Fruit fly (Drosophila melanogaster) whole organism, embryonic: ENCODE results near the gene Cyp4d20.

Experiments used
- BtbVII ChIP-seq: fragments of 200-800 bp; sonication (Bioruptor generic); optimal IDR thresholded peaks from 3 replicates; lab custom pipeline; 2017; ENCODE audit warnings: missing biosample characterization, mild to moderate bottlenecking, missing genetic modification characterization
- CG12071 ChIP-seq: fragments of 200-800 bp; sonication (Bioruptor generic); optimal IDR thresholded peaks from 3 replicates; lab custom pipeline; 2018; ENCODE audit warnings: missing biosample characterization, mild to moderate bottlenecking, missing genetic modification characterization
- CG12659 ChIP-seq: fragments of 200-800 bp; sonication (Bioruptor generic); optimal IDR thresholded peaks from 3 replicates; lab custom pipeline; 2017; ENCODE audit warnings: mild to moderate bottlenecking, missing biosample characterization, missing genetic modification reagents, missing genetic modification characterization
- CG13123 ChIP-seq: fragments of 200-800 bp; sonication (Bioruptor generic); optimal IDR thresholded peaks from 2 replicates; lab custom pipeline; 2016; ENCODE audit warnings: missing biosample characterization, missing genetic modification characterization
- CG15011 ChIP-seq: fragments of 200-800 bp; sonication (Bioruptor generic); optimal IDR thresholded peaks from 3 replicates; lab custom pipeline; 2018; ENCODE audit warnings: missing biosample characterization, mild to moderate bottlenecking, missing genetic modification characterization
- CG1529 ChIP-seq: fragments of 200-800 bp; sonication (Bioruptor generic); optimal IDR thresholded peaks from 3 replicates; lab custom pipeline; 2018; ENCODE audit warnings: missing biosample characterization, missing genetic modification characterization
- CG15601 ChIP-seq: fragments of 200-800 bp; sonication (Bioruptor generic); optimal IDR thresholded peaks from 3 replicates; lab custom pipeline; 2019; ENCODE audit warnings: missing biosample characterization, mild to moderate bottlenecking, missing genetic modification characterization, moderate library complexity
- CG1602 ChIP-seq: fragments of 200-800 bp; sonication (Bioruptor generic); optimal IDR thresholded peaks from 3 replicates; lab custom pipeline; 2016; ENCODE audit warnings: missing biosample characterization, missing genetic modification characterization
- CG17328 ChIP-seq: fragments of 200-800 bp; sonication (Bioruptor generic); IDR thresholded peaks from 2 replicates; pipeline ENCODE4 v1.3.6; 2022; ENCODE audit warnings: missing biosample characterization, missing genetic modification characterization
- CG18599 ChIP-seq: fragments of 200-800 bp; sonication (Bioruptor generic); optimal IDR thresholded peaks from 3 replicates; lab custom pipeline; 2017; ENCODE audit warnings: missing biosample characterization, missing genetic modification characterization, mild to moderate bottlenecking, moderate library complexity, missing genetic modification reagents
- CG18619 ChIP-seq: fragments of 200-800 bp; sonication (Bioruptor generic); optimal IDR thresholded peaks from 3 replicates; lab custom pipeline; 2017; ENCODE audit warnings: missing biosample characterization, mild to moderate bottlenecking, missing genetic modification characterization
- CG2712 ChIP-seq: fragments of 200-800 bp; optimal IDR thresholded peaks from 3 replicates; lab custom pipeline; 2019; ENCODE audit warnings: missing biosample characterization, mild to moderate bottlenecking, missing genetic modification characterization, moderate library complexity
- CG3281 ChIP-seq: fragments of 200-800 bp; sonication (Bioruptor generic); optimal IDR thresholded peaks from 3 replicates; lab custom pipeline; 2017; ENCODE audit warnings: missing biosample characterization, mild to moderate bottlenecking, missing genetic modification characterization
- CG33213 ChIP-seq: fragments of 200-800 bp; sonication (Bioruptor generic); optimal IDR thresholded peaks from 3 replicates; lab custom pipeline; 2016; ENCODE audit warnings: missing biosample characterization, missing genetic modification characterization
- CG34376 ChIP-seq: fragments of 200-800 bp; sonication (Bioruptor generic); optimal IDR thresholded peaks from 2 replicates; lab custom pipeline; 2018; ENCODE audit warnings: missing biosample characterization, mild to moderate bottlenecking, missing genetic modification characterization
- CG4730 ChIP-seq: fragments of 200-800 bp; sonication (Bioruptor generic); IDR thresholded peaks from 2 replicates; pipeline ENCODE4 v1.3.6; 2022; ENCODE audit warnings: missing biosample characterization, missing genetic modification characterization
- CG6254 ChIP-seq: fragments of 200-800 bp; sonication (Bioruptor generic); optimal IDR thresholded peaks from 3 replicates; lab custom pipeline; 2017; ENCODE audit warnings: mild to moderate bottlenecking, missing biosample characterization, missing genetic modification reagents, missing genetic modification characterization
- CG6654 ChIP-seq: fragments of 200-800 bp; sonication (Bioruptor generic); optimal IDR thresholded peaks from 2 replicates; lab custom pipeline; 2017; ENCODE audit warnings: missing biosample characterization, mild to moderate bottlenecking, missing genetic modification characterization
- CG6683 ChIP-seq: fragments of 200-800 bp; sonication (Bioruptor generic); optimal IDR thresholded peaks from 2 replicates; lab custom pipeline; 2017; ENCODE audit warnings: missing biosample characterization, mild to moderate bottlenecking, missing genetic modification characterization, missing genetic modification reagents
- CG7987 ChIP-seq: fragments of 200-800 bp; sonication (Bioruptor generic); optimal IDR thresholded peaks from 2 replicates; lab custom pipeline; 2018; ENCODE audit warnings: missing biosample characterization, mild to moderate bottlenecking, missing genetic modification characterization, moderate library complexity
- CG8359 ChIP-seq: fragments of 200-800 bp; sonication (Bioruptor generic); optimal IDR thresholded peaks from 2 replicates; lab custom pipeline; 2017; ENCODE audit warnings: missing biosample characterization, mild to moderate bottlenecking, missing genetic modification characterization, borderline replicate concordance
- CG8478 ChIP-seq: fragments of >200 bp; optimal IDR thresholded peaks from 2 replicates; lab custom pipeline; 2018
- CTCF ChIP-seq: fragments of 200-800 bp; sonication (Bioruptor generic); optimal IDR thresholded peaks from 2 replicates; lab custom pipeline; 2017; ENCODE audit warnings: missing biosample characterization, mild to moderate bottlenecking, missing genetic modification characterization, moderate library complexity
- CoRest ChIP-seq: fragments of 200-800 bp; sonication (Bioruptor generic); optimal IDR thresholded peaks from 3 replicates; lab custom pipeline; 2018; ENCODE audit warnings: missing biosample characterization, mild to moderate bottlenecking, missing genetic modification characterization, moderate library complexity
- H2.0 ChIP-seq: fragments of 200-800 bp; sonication (Bioruptor generic); IDR thresholded peaks from 2 replicates; pipeline ENCODE4 v1.3.6; 2022; ENCODE audit warnings: missing biosample characterization, missing genetic modification characterization
- HHEX ChIP-seq: fragments of 200-800 bp; sonication (Bioruptor generic); optimal IDR thresholded peaks from 3 replicates; lab custom pipeline; 2017; ENCODE audit warnings: missing biosample characterization, mild to moderate bottlenecking, missing genetic modification characterization, missing genetic modification reagents
- Hand ChIP-seq: fragments of 200-800 bp; sonication (Bioruptor generic); optimal IDR thresholded peaks from 2 replicates; lab custom pipeline; 2017; ENCODE audit warnings: mild to moderate bottlenecking, missing biosample characterization, missing genetic modification reagents, missing genetic modification characterization
- HmgD ChIP-seq: fragments of 200-800 bp; sonication (Bioruptor generic); optimal IDR thresholded peaks from 3 replicates; lab custom pipeline; 2016; ENCODE audit warnings: missing biosample characterization, missing genetic modification characterization
- Hr78 ChIP-seq, 2 experiments: fragments of 200-800 bp in 1 of 2; fragments of >200 bp in 1 of 2; sonication (Bioruptor generic) in 1 of 2; optimal IDR thresholded peaks; 2 replicates each; lab custom pipeline; 2017 to 2019; ENCODE audit warnings: missing biosample characterization in 2 of 2, missing genetic modification characterization in 2 of 2, mild to moderate bottlenecking in 1 of 2, moderate library complexity in 1 of 2
- Jarid2 ChIP-seq: fragments of 200-800 bp; sonication (Bioruptor generic); optimal IDR thresholded peaks from 3 replicates; lab custom pipeline; 2017; ENCODE audit warnings: mild to moderate bottlenecking, missing biosample characterization, missing genetic modification reagents, missing genetic modification characterization
- MTF-1 ChIP-seq: fragments of 200-800 bp; sonication (Bioruptor generic); optimal IDR thresholded peaks from 2 replicates; lab custom pipeline; 2018; ENCODE audit warnings: missing biosample characterization, mild to moderate bottlenecking, missing genetic modification characterization, borderline replicate concordance
- Med ChIP-seq: fragments of 200-800 bp; sonication (Bioruptor generic); peaks from one replicate; lab custom pipeline; 2016; ENCODE audit warnings: missing biosample characterization, missing genetic modification characterization, mild to moderate bottlenecking, inconsistent platforms, moderate library complexity
- NK7.1 ChIP-seq: fragments of 200-800 bp; sonication (Bioruptor generic); optimal IDR thresholded peaks from 3 replicates; lab custom pipeline; 2016; ENCODE audit warnings: missing biosample characterization, missing genetic modification characterization
- Nf-YB ChIP-seq: fragments of 200-800 bp; sonication (Bioruptor generic); optimal IDR thresholded peaks from 3 replicates; lab custom pipeline; 2019; ENCODE audit warnings: missing biosample characterization, mild to moderate bottlenecking, missing genetic modification characterization, moderate library complexity
- Oaz ChIP-seq: fragments of 200-800 bp; sonication (Bioruptor generic); IDR thresholded peaks from 2 replicates; pipeline ENCODE4 v1.3.6; 2022; ENCODE audit warnings: missing biosample characterization, missing genetic modification characterization
- PHDP ChIP-seq: fragments of 200-800 bp; sonication (Bioruptor generic); optimal IDR thresholded peaks from 3 replicates; lab custom pipeline; 2018; ENCODE audit warnings: missing biosample characterization, mild to moderate bottlenecking, missing genetic modification characterization, moderate library complexity
- Xrp1 ChIP-seq: fragments of 200-800 bp; sonication (Bioruptor generic); IDR thresholded peaks from 2 replicates; pipeline ENCODE4 v1.3.6; 2022; ENCODE audit warnings: missing biosample characterization, missing genetic modification characterization
- ac ChIP-seq: fragments of 200-800 bp; sonication (Bioruptor generic); optimal IDR thresholded peaks from 3 replicates; lab custom pipeline; 2017; ENCODE audit warnings: missing biosample characterization, mild to moderate bottlenecking, missing genetic modification characterization
- bcd ChIP-seq: fragments of 200-800 bp; sonication (Bioruptor generic); optimal IDR thresholded peaks from 2 replicates; lab custom pipeline; 2017; ENCODE audit warnings: missing biosample characterization, mild to moderate bottlenecking, missing genetic modification characterization
- eyg ChIP-seq: fragments of 200-800 bp; sonication (Bioruptor generic); optimal IDR thresholded peaks from 3 replicates; lab custom pipeline; 2016; ENCODE audit warnings: missing biosample characterization, missing genetic modification characterization
- fd64A ChIP-seq: fragments of 200-800 bp; sonication (Bioruptor generic); optimal IDR thresholded peaks from 3 replicates; lab custom pipeline; 2018; ENCODE audit warnings: missing biosample characterization, mild to moderate bottlenecking, missing genetic modification characterization
- fu2 ChIP-seq: fragments of 200-800 bp; sonication (Bioruptor generic); optimal IDR thresholded peaks from 2 replicates; lab custom pipeline; 2016; ENCODE audit warnings: missing biosample characterization, missing genetic modification characterization
- gsb-n ChIP-seq: fragments of 200-800 bp; sonication (Bioruptor generic); optimal IDR thresholded peaks from 3 replicates; lab custom pipeline; 2018; ENCODE audit warnings: missing biosample characterization, mild to moderate bottlenecking, missing genetic modification characterization
- pfk ChIP-seq: fragments of 200-800 bp; sonication (Bioruptor generic); optimal IDR thresholded peaks from 2 replicates; lab custom pipeline; 2018; ENCODE audit warnings: missing biosample characterization, mild to moderate bottlenecking, missing genetic modification characterization, moderate library complexity
- repo ChIP-seq: fragments of 200-800 bp; sonication (Bioruptor generic); optimal IDR thresholded peaks from 2 replicates; lab custom pipeline; 2016; ENCODE audit warnings: missing biosample characterization, missing genetic modification characterization
- salm ChIP-seq: fragments of 200-800 bp; sonication (Bioruptor generic); optimal IDR thresholded peaks from 2 replicates; lab custom pipeline; 2018; ENCODE audit warnings: missing biosample characterization, mild to moderate bottlenecking, missing genetic modification characterization
- sim ChIP-seq: fragments of 200-800 bp; sonication (Bioruptor generic); IDR thresholded peaks from 2 replicates; pipeline ENCODE4 v1.3.6; 2022; ENCODE audit warnings: missing biosample characterization, missing genetic modification characterization
- stwl ChIP-seq: fragments of 200-800 bp; sonication (Bioruptor generic); optimal IDR thresholded peaks from 3 replicates; lab custom pipeline; 2018; ENCODE audit warnings: missing biosample characterization, mild to moderate bottlenecking, missing genetic modification characterization, moderate library complexity
- tio ChIP-seq: fragments of 200-800 bp; sonication (Bioruptor generic); optimal IDR thresholded peaks from 2 replicates; lab custom pipeline; 2017; ENCODE audit warnings: missing biosample characterization, missing genetic modification characterization, inconsistent platforms
- unpg ChIP-seq: fragments of 200-800 bp; sonication (Bioruptor generic); optimal IDR thresholded peaks from 3 replicates; lab custom pipeline; 2018; ENCODE audit warnings: missing biosample characterization, mild to moderate bottlenecking, missing genetic modification characterization, moderate library complexity
- zen ChIP-seq: fragments of 200-800 bp; sonication (Bioruptor generic); optimal IDR thresholded peaks from 3 replicates; lab custom pipeline; 2018; ENCODE audit warnings: missing biosample characterization, mild to moderate bottlenecking, missing genetic modification characterization, moderate library complexity

The Cyp4d20 gene

dm6 chr3L:2489438-2489837, 11.2 kb upstream of the Cyp4d20 start (continued):
- TF ChIP-seq CG1529 (GFP tag; lab: Kevin White, UChicago) (peak; percentile 55), unpg (GFP tag; lab: Kevin White, UChicago) (peak; percentile 37), fd64A (GFP tag; lab: Kevin White, UChicago) (peak; percentile 83), CG8478 (lab: Kevin White, UChicago) (no peak), CoRest (tag; lab: Kevin White, UChicago) (peak; percentile 4), eyg (GFP tag; lab: Kevin White, UChicago) (peak; percentile 52), CG12659 (GFP tag; lab: Kevin White, UChicago) (no peak), stwl (tag; lab: Kevin White, UChicago) (no peak), Jarid2 (GFP tag; lab: Kevin White, UChicago) (peak; percentile 19), CG8359 (GFP tag; lab: Kevin White, UChicago) (peak; percentile 49), Hand (GFP tag; lab: Kevin White, UChicago) (no peak), BtbVII (peak; percentile 68), pfk (GFP tag; lab: Kevin White, UChicago) (peak; percentile 7), CG3281 (peak; percentile 46), CG34376 (peak; percentile 12), H2.0 (peak; percentile 26; the same call in 1 of the 2 replicates), gsb-n (peak; percentile 42), Oaz (no peak), CG1602 (GFP tag; lab: Kevin White, UChicago) (no peak), CG15601 (tag; lab: Kevin White, UChicago) (peak; percentile 72), NK7.1 (peak; percentile 22), CG4730 (GFP tag; lab: Robert Waterston, UW) (no peak), CG13123 (GFP tag; lab: Kevin White, UChicago) (peak; percentile 10), CG18619 (GFP tag; lab: Kevin White, UChicago) (peak; percentile 12), CTCF (GFP tag; lab: Kevin White, UChicago) (peak; percentile 38), fu2 (GFP tag; lab: Kevin White, UChicago) (no peak), tio (GFP tag; lab: Kevin White, UChicago) (no peak), CG2712 (tag; lab: Kevin White, UChicago) (peak; percentile 30), CG7987 (GFP tag; lab: Kevin White, UChicago) (peak; percentile 80), MTF-1 (peak; percentile 85), bcd (GFP tag; lab: Kevin White, UChicago) (no peak), HmgD (no peak), CG18599 (GFP tag; lab: Kevin White, UChicago) (peak; percentile 38), sim (peak; percentile 37; the same call in 1 of the 2 replicates), salm (tag; lab: Kevin White, UChicago) (peak; percentile 43), Nf-YB (GFP tag; lab: Kevin White, UChicago) (no peak), CG6254 (peak; percentile 55), CG15011 (GFP tag; lab: Kevin White, UChicago) (peak; percentile 48), CG33213 (GFP tag; lab: Kevin White, UChicago) (peak; percentile 21), ac (GFP tag; lab: Kevin White, UChicago) (peak; percentile 76), CG12071 (GFP tag; lab: Kevin White, UChicago) (peak; percentile 82), CG6683 (no peak), PHDP (tag; lab: Kevin White, UChicago) (peak; percentile 35), zen (peak; percentile 33), HHEX (GFP tag; lab: Kevin White, UChicago) (peak; percentile 77), Med (peak; percentile 94), CG6654 (GFP tag; lab: Kevin White, UChicago) (no peak), Hr78 (GFP tag; optimal IDR thresholded peaks at IDR 0.05; lab: Kevin White, UChicago) (peak in 1 of 2 experiments; percentile 46), repo (no peak), CG17328 (GFP tag; lab: Robert Waterston, UW) (peak; percentile 40; the same call in 1 of the 2 replicates), Xrp1 (GFP tag; lab: Robert Waterston, UW) (peak; percentile 68)
